Worm (Caenorhabditis elegans) whole organism, L3 larva: Measurements from ENCODE around the gene R07B1.8.

Experiments
- elt-3 ChIP-seq, 3 experiments: fragments of 150-350 bp in 1 of 3; sonication (generic microtip) in 2 of 3; optimal IDR thresholded peaks; 2 replicates in 2 of 3; 4 replicates in 1 of 3; lab custom pipeline; 2014 to 2017; ENCODE audit warnings: missing biosample characterization in 3 of 3, missing genetic modification characterization in 3 of 3
- nfya-1 ChIP-seq: sonication (generic microtip); optimal IDR thresholded peaks from 2 replicates; lab custom pipeline; 2017; ENCODE audit warnings: missing genetic modification characterization, mild to moderate bottlenecking, missing compliant biosample characterization, antibody characterized with exemption, moderate library complexity; ENCODE audit not compliant: insufficient read depth
- nhr-11 ChIP-seq: fragments of 150-350 bp; optimal IDR thresholded peaks from 2 replicates; lab custom pipeline; 2014; ENCODE audit warnings: missing biosample characterization, missing genetic modification characterization
- unc-62 ChIP-seq: fragments of 150-350 bp; sonication (generic microtip); optimal IDR thresholded peaks from 4 replicates; lab custom pipeline; 2014; ENCODE audit warnings: missing biosample characterization, missing genetic modification reagents, missing genetic modification characterization

DNA sequence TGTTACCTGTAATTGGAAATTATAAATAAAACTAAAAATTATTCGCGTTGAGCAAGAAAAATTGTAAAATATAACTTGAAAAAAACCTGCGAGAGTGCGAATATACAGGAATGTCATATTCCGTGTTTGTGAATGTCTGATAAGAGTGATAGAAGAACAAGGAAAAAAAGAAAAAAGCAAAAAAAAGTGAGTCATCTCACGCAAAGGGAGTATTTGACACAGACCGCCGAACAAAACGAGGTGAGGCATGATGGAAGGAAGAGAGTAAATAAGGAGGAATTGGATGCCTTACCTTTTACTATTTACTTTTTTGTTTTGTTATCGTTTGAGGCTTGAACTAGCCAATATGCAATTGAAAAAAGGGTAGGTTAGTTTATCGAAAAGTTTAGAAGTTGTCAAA, 19.9 kb upstream of the R07B1.8 start, which contains the start of gene F21G4.1:
- TF ChIP-seq nfya-1 (tag; lab: Kevin White, UChicago) (no peak), elt-3 (tag; optimal IDR thresholded peaks at IDR 0.05; lab: Kevin White, UChicago) (no peak), unc-62 (GFP tag; lab: Kevin White, UChicago) (no peak), nhr-11 (tag; lab: Kevin White, UChicago) (no peak)
